Worm (Caenorhabditis elegans): ENCODE data around the gene F17C11.2.

- TF ChIP-seq him-1 (tag; optimal IDR thresholded peaks at IDR 0.05): no peak
- TF ChIP-seq dao-5 (tag; optimal IDR thresholded peaks at IDR 0.05): no peak
Measured at ce11 chrV:10955681-10956476, 7.8 kb downstream of the F17C11.2 start, which contains the start of gene F17C11.13.
